Fruit fly (Drosophila melanogaster) whole organism, embryonic: ENCODE data around the gene Ir92a.

Experiments used
- C15 ChIP-seq: fragments of 200-800 bp; sonication (Bioruptor generic); IDR thresholded peaks from 3 replicates; pipeline ENCODE4 v1.3.6; 2022; ENCODE audit warnings: missing biosample characterization, missing genetic modification characterization
- CG15601 ChIP-seq: fragments of 200-800 bp; sonication (Bioruptor generic); optimal IDR thresholded peaks from 3 replicates; lab custom pipeline; 2019; ENCODE audit warnings: missing biosample characterization, mild to moderate bottlenecking, missing genetic modification characterization, moderate library complexity
- CG17328 ChIP-seq: fragments of 200-800 bp; sonication (Bioruptor generic); IDR thresholded peaks from 2 replicates; pipeline ENCODE4 v1.3.6; 2022; ENCODE audit warnings: missing biosample characterization, missing genetic modification characterization
- CG2116 ChIP-seq: fragments of 200-800 bp; sonication (Bioruptor generic); optimal IDR thresholded peaks from 3 replicates; lab custom pipeline; 2018; ENCODE audit warnings: missing biosample characterization, mild to moderate bottlenecking, missing genetic modification characterization
- Lhr ChIP-seq: fragments of 200-800 bp; sonication (Bioruptor generic); optimal IDR thresholded peaks from 3 replicates; lab custom pipeline; 2017; ENCODE audit warnings: mild to moderate bottlenecking, missing biosample characterization, missing genetic modification reagents, missing genetic modification characterization
- NC2α ChIP-seq: fragments of 200-800 bp; sonication (Bioruptor generic); optimal IDR thresholded peaks from 2 replicates; lab custom pipeline; 2016; ENCODE audit warnings: missing biosample characterization, missing genetic modification characterization
- lbe ChIP-seq: fragments of 200-800 bp; sonication (Bioruptor generic); optimal IDR thresholded peaks from 2 replicates; lab custom pipeline; 2016; ENCODE audit warnings: missing biosample characterization, mild to moderate bottlenecking, missing genetic modification characterization
- pzg ChIP-seq: fragments of 200-800 bp; sonication (Bioruptor generic); optimal IDR thresholded peaks from 3 replicates; lab custom pipeline; 2018; ENCODE audit warnings: missing biosample characterization, mild to moderate bottlenecking, missing genetic modification characterization, moderate library complexity
- tio ChIP-seq: fragments of 200-800 bp; sonication (Bioruptor generic); optimal IDR thresholded peaks from 2 replicates; lab custom pipeline; 2017; ENCODE audit warnings: missing biosample characterization, missing genetic modification characterization, inconsistent platforms

DNA sequence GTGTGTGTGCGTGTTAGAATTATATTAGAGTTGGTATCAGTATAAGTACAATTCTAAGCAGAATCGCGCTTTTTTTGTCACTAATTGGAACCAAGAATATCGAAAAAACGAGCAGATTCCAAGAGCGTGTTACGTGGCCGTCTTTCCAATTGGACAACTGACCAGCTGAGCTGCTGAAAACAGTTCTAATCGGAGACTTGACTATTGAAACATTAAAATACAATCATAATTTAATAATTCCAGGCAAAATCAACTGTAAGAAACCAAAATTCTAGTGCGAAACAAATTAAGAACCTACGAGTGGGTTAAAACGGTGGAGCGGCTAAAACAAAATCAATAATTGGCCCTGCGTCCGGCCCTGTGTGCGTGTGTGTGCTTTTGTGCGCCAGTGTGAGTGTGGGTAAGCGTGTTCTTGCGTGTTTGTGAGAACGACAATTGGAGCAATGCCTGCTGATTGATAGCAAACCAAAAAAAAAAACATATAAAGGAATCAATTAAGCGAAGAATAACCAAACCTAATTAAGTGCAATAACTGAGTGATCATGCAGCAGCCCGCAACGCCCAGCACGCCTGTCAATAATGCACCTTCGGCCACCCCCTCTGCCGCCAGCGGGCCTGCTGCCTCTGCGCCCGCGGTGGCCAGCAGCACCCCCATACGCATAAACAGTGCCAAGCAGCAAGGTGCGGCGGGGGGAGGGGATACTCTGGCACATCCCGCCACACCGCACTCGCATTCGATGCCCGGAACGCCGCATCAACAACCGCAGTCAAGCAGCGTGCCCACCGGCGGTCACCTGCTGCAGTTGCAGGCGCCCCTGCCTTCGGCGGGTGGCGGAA, 28.9 kb upstream of the Ir92a start:
- TF ChIP-seq C15 (no peak), CG17328 (GFP tag; lab: Robert Waterston, UW) (no peak; the same call in 1 of the 2 replicates), CG15601 (tag; lab: Kevin White, UChicago) (no peak), CG2116 (GFP tag; lab: Kevin White, UChicago) (no peak), NC2α (GFP tag; lab: Kevin White, UChicago) (no peak), tio (GFP tag; lab: Kevin White, UChicago) (no peak), lbe (GFP tag; lab: Kevin White, UChicago) (no peak), Lhr (GFP tag; lab: Kevin White, UChicago) (no peak), pzg (GFP tag; lab: Kevin White, UChicago) (no peak)
